Worm (Caenorhabditis elegans) whole organism, L1 larva: ENCODE measurements around the gene col-138.

Experiments
- dpl-1 ChIP-seq, 3 experiments: fragments of 150-350 bp in 2 of 3; sonication (generic microtip) in 1 of 3; optimal IDR thresholded peaks; 2 replicates each; lab custom pipeline; 2014 to 2017; ENCODE audit warnings: missing biosample characterization in 3 of 3, missing genetic modification characterization in 3 of 3, missing genetic modification reagents in 3 of 3
- jun-1 ChIP-seq: fragments of 150-350 bp; optimal IDR thresholded peaks from 2 replicates; lab custom pipeline; 2014; ENCODE audit warnings: missing biosample characterization, missing genetic modification reagents, missing genetic modification characterization
- nhr-12 ChIP-seq: sonication (generic microtip); optimal IDR thresholded peaks from 2 replicates; lab custom pipeline; 2017; ENCODE audit warnings: missing biosample characterization, missing genetic modification characterization
- swsn-7 ChIP-seq: sonication (generic microtip); optimal IDR thresholded peaks from 2 replicates; lab custom pipeline; 2016; ENCODE audit warnings: missing genetic modification characterization, missing compliant biosample characterization
- unc-130 ChIP-seq: fragments of 150-350 bp; optimal IDR thresholded peaks from 2 replicates; lab custom pipeline; 2017; ENCODE audit warnings: missing biosample characterization, missing genetic modification characterization, inconsistent platforms

ce11 chrIV:17174087-17174486 lies 9.4 kb downstream of the col-138 start:
- TF ChIP-seq dpl-1 (GFP tag; optimal IDR thresholded peaks at IDR 0.05; lab: Kevin White, UChicago) (no peak), swsn-7 (no peak), jun-1 (tag; lab: Kevin White, UChicago) (peak; percentile 0), unc-130 (tag; lab: Kevin White, UChicago) (no peak), nhr-12 (tag; lab: Kevin White, UChicago) (no peak)
